Fruit fly (Drosophila melanogaster): Measurements from ENCODE around the gene CG31323.

The CG31323 gene

dm6 chr3R:26121785-26122184 is 48.9 kb upstream of the CG31323 start (continued):
- no peak for TF ChIP-seq nerfin-2 (GFP tag; IDR thresholded peaks at IDR 0.05; ENCODE audit: partially characterized antibody)
- 0 out of 2 replicates have a peak, but pooled peaks have one; percentile 31 for TF ChIP-seq CG3847 (GFP tag; IDR thresholded peaks at IDR 0.05)
- TF ChIP-seq CG6765 (GFP tag; optimal IDR thresholded peaks at IDR 0.05), result no peak
- peak; percentile 32 for TF ChIP-seq Fer3 (tag; optimal IDR thresholded peaks at IDR 0.05)
- TF ChIP-seq CG32772 (GFP tag; IDR thresholded peaks at IDR 0.05), result peak; percentile 55
- TF ChIP-seq klu (GFP tag; IDR thresholded peaks at IDR 0.05), result peak; percentile 45; the same call in 1 of the 2 replicates
- TF ChIP-seq gem (tag; optimal IDR thresholded peaks at IDR 0.05), result peak; percentile 62
- TF ChIP-seq CG6654 (GFP tag; optimal IDR thresholded peaks at IDR 0.05), result no peak
- no peak for TF ChIP-seq fd102C (GFP tag; optimal IDR thresholded peaks at IDR 0.05)
- TF ChIP-seq HLHmδ (GFP tag; optimal IDR thresholded peaks at IDR 0.05), result no peak
- TF ChIP-seq org-1 (GFP tag; optimal IDR thresholded peaks at IDR 0.05), result peak; percentile 44
- no peak for TF ChIP-seq zen2 (GFP tag; IDR thresholded peaks at IDR 0.05; ENCODE audit: partially characterized antibody)
- no peak for TF ChIP-seq CG8290 (GFP tag; optimal IDR thresholded peaks at IDR 0.05)
- peak in 1 of 2 experiments; percentile 59 for TF ChIP-seq CG8290 (tag; optimal IDR thresholded peaks at IDR 0.05)
- no peak for TF ChIP-seq pzg (GFP tag; optimal IDR thresholded peaks at IDR 0.05)
- TF ChIP-seq gce (GFP tag; IDR thresholded peaks at IDR 0.05), result no peak
- peak; percentile 13 for TF ChIP-seq en (GFP tag; optimal IDR thresholded peaks at IDR 0.05)
- no peak for TF ChIP-seq Opbp (GFP tag; IDR thresholded peaks at IDR 0.05; ENCODE audit: partially characterized antibody)
- TF ChIP-seq Eip74EF (GFP tag; optimal IDR thresholded peaks at IDR 0.05), result no peak
- no peak for TF ChIP-seq ham (GFP tag; IDR thresholded peaks at IDR 0.05)
- no peak for TF ChIP-seq ATbp (GFP tag; optimal IDR thresholded peaks at IDR 0.05)
- TF ChIP-seq az2 (GFP tag; optimal IDR thresholded peaks at IDR 0.05), result peak; percentile 3
- peak; percentile 11 for TF ChIP-seq gcm (GFP tag; optimal IDR thresholded peaks at IDR 0.05)
- TF ChIP-seq so (GFP tag; IDR thresholded peaks at IDR 0.05), result peak; percentile 58; the same call in 1 of the 3 replicates
- peak; percentile 38; the same call in 1 of the 2 replicates for TF ChIP-seq lmd (GFP tag; IDR thresholded peaks at IDR 0.05)
- TF ChIP-seq Deaf1 (tag; optimal IDR thresholded peaks at IDR 0.05), result no peak
- peak; percentile 32 for TF ChIP-seq pnt (GFP tag; optimal IDR thresholded peaks at IDR 0.05)
- TF ChIP-seq CG15011 (GFP tag; optimal IDR thresholded peaks at IDR 0.05), result no peak
- no peak for TF ChIP-seq ranshi (GFP tag; IDR thresholded peaks at IDR 0.05)
- no peak for TF ChIP-seq al (GFP tag; IDR thresholded peaks at IDR 0.05)
- TF ChIP-seq Spps (tag; optimal IDR thresholded peaks at IDR 0.05), result no peak
- TF ChIP-seq Poxn (GFP tag; IDR thresholded peaks at IDR 0.05), result 0 out of 2 replicates have a peak, but pooled peaks have one; percentile 20
- TF ChIP-seq seq (GFP tag; IDR thresholded peaks at IDR 0.05), result peak; percentile 51; the same call in 1 of the 2 replicates
- no peak for TF ChIP-seq Dfd (GFP tag; optimal IDR thresholded peaks at IDR 0.05)
- peak; percentile 24 for TF ChIP-seq eyg (GFP tag; optimal IDR thresholded peaks at IDR 0.05)
- peak; percentile 58 for TF ChIP-seq CG11504 (tag; optimal IDR thresholded peaks at IDR 0.05)
- no peak for TF ChIP-seq CG1832 (GFP tag; optimal IDR thresholded peaks at IDR 0.05)
- TF ChIP-seq pan (optimal IDR thresholded peaks at IDR 0.05), result no peak
- peak in 1 of 2 experiments; percentile 61 for TF ChIP-seq pan (GFP tag; optimal IDR thresholded peaks at IDR 0.05 in 1 of 2, IDR thresholded peaks at IDR 0.05 in 1 of 2)
- TF ChIP-seq Ptx1 (GFP tag; IDR thresholded peaks at IDR 0.05), result peak; percentile 48; the same call in 1 of the 2 replicates
- TF ChIP-seq CG9932 (GFP tag; IDR thresholded peaks at IDR 0.05), result peak; percentile 47
- no peak for TF ChIP-seq CG12236 (GFP tag; optimal IDR thresholded peaks at IDR 0.05)
- peak; percentile 62; the same call in 1 of the 3 replicates for TF ChIP-seq CG11695 (GFP tag; IDR thresholded peaks at IDR 0.05)
- TF ChIP-seq jumu (GFP tag; optimal IDR thresholded peaks at IDR 0.05), result peak; percentile 4
- peak; percentile 37; the same call in 1 of the 2 replicates for TF ChIP-seq CG17328 (GFP tag; IDR thresholded peaks at IDR 0.05)
- TF ChIP-seq lilli (GFP tag; optimal IDR thresholded peaks at IDR 0.05), result peak; percentile 63
- TF ChIP-seq CG10267 (tag; optimal IDR thresholded peaks at IDR 0.05), result no peak
- TF ChIP-seq Hmx (GFP tag; optimal IDR thresholded peaks at IDR 0.05), result no peak
- TF ChIP-seq Abd-B (GFP tag; optimal IDR thresholded peaks at IDR 0.05), result no peak
- no peak for TF ChIP-seq HmgD (GFP tag; optimal IDR thresholded peaks at IDR 0.05)
- peak; percentile 9; the same call in 1 of the 2 replicates for TF ChIP-seq sens-2 (GFP tag; IDR thresholded peaks at IDR 0.05)
